Worm (Caenorhabditis elegans) whole organism, L4/young adult: ENCODE data around the gene elp-1.

Experiments used
- W03F9.2 ChIP-seq: fragments of 150-350 bp; optimal IDR thresholded peaks from 2 replicates; lab custom pipeline; 2014; ENCODE audit warnings: missing biosample characterization, missing genetic modification characterization
- dao-5 ChIP-seq: sonication (generic microtip); optimal IDR thresholded peaks from 2 replicates; lab custom pipeline; 2016; ENCODE audit warnings: missing genotype, missing genetic modification characterization, moderate library complexity, missing compliant biosample characterization

DNA sequence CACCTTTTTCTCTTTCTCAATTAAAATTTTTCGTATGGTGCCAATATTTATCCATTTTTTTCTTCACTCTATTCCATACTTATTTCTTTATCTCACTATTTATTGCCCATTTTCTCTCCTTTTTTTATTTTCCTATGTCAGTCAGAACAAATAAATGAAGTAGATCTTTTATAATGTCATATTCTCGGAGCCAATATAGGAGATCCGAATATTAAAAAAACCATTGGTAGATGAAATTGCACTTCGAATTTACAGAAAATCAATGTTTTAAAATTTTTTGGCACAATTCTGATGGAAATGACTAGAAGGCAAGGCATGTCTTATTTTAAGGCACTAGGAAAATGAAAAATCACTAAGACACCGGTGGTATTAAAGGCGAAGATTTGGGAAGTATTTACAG, 20.7 kb upstream of the elp-1 start:
- TF ChIP-seq W03F9.2 (tag; lab: Kevin White, UChicago) (no peak), dao-5 (no peak)
